Worm (Caenorhabditis elegans) whole organism, mixed stage, embryonic: Measurements from ENCODE around the gene Y44A6D.7.

Experiments
- M03D4.4 ChIP-seq: sonication (generic microtip); optimal IDR thresholded peaks from 2 replicates; lab custom pipeline; 2017; ENCODE audit warnings: mild to moderate bottlenecking, missing genetic modification characterization, missing compliant biosample characterization
- blmp-1 ChIP-seq: fragments of 150-350 bp; optimal IDR thresholded peaks from 2 replicates; lab custom pipeline; 2014; ENCODE audit warnings: missing biosample characterization, missing genetic modification characterization
- ceh-39 ChIP-seq: fragments of 150-350 bp; optimal IDR thresholded peaks from 2 replicates; lab custom pipeline; 2014; ENCODE audit warnings: missing biosample characterization, missing genetic modification characterization
- ceh-43 ChIP-seq: fragments of 200-800 bp; sonication (Bioruptor generic); optimal IDR thresholded peaks from 2 replicates; lab custom pipeline; 2018; ENCODE audit warnings: mild to moderate bottlenecking, missing genetic modification characterization, moderate library complexity, missing compliant biosample characterization
- ceh-83 ChIP-seq: fragments of 200-800 bp; sonication (Bioruptor generic); optimal IDR thresholded peaks from 2 replicates; lab custom pipeline; 2018; ENCODE audit warnings: mild to moderate bottlenecking, missing genetic modification characterization, missing compliant biosample characterization
- ces-1 ChIP-seq: fragments of 150-350 bp; optimal IDR thresholded peaks from 2 replicates; lab custom pipeline; 2014; ENCODE audit warnings: missing biosample characterization, missing genetic modification reagents, missing genetic modification characterization
- drap-1 ChIP-seq: fragments of 200-800 bp; sonication (Bioruptor generic); optimal IDR thresholded peaks from 3 replicates; lab custom pipeline; 2018; ENCODE audit warnings: mild to moderate bottlenecking, missing genetic modification characterization, missing compliant biosample characterization
- elt-3 ChIP-seq: fragments of 150-350 bp; optimal IDR thresholded peaks from 2 replicates; lab custom pipeline; 2014; ENCODE audit warnings: missing biosample characterization, missing genetic modification characterization
- flh-1 ChIP-seq: fragments of 200-800 bp; sonication (Bioruptor generic); optimal IDR thresholded peaks from 2 replicates; lab custom pipeline; 2018; ENCODE audit warnings: mild to moderate bottlenecking, missing genetic modification characterization, moderate library complexity, missing compliant biosample characterization
- ham-2 ChIP-seq: fragments of 200-800 bp; sonication (Bioruptor generic); optimal IDR thresholded peaks from 2 replicates; lab custom pipeline; 2018; ENCODE audit warnings: mild to moderate bottlenecking, missing genetic modification characterization, missing compliant biosample characterization
- hlh-1 ChIP-seq: fragments of 150-350 bp; optimal IDR thresholded peaks from 2 replicates; lab custom pipeline; 2014; ENCODE audit warnings: missing biosample characterization, missing genetic modification reagents, missing genetic modification characterization
- lin-13 ChIP-seq: fragments of 150-350 bp; optimal IDR thresholded peaks from 2 replicates; lab custom pipeline; 2014; ENCODE audit warnings: missing biosample characterization, missing genetic modification characterization
- lin-32 ChIP-seq: fragments of 200-800 bp; sonication (Bioruptor generic); optimal IDR thresholded peaks from 2 replicates; lab custom pipeline; 2018; ENCODE audit warnings: mild to moderate bottlenecking, missing genetic modification characterization, missing compliant biosample characterization
- mab-5 ChIP-seq: fragments of 150-350 bp; optimal IDR thresholded peaks from 2 replicates; lab custom pipeline; 2014; ENCODE audit warnings: missing biosample characterization, missing genetic modification characterization
- mls-2 ChIP-seq: sonication (generic microtip); optimal IDR thresholded peaks from 2 replicates; lab custom pipeline; 2016; ENCODE audit warnings: mild to moderate bottlenecking, missing genetic modification characterization, moderate library complexity, missing compliant biosample characterization
- nhr-12 ChIP-seq: fragments of 150-350 bp; optimal IDR thresholded peaks from 2 replicates; lab custom pipeline; 2014; ENCODE audit warnings: missing biosample characterization, missing genetic modification characterization
- nhr-2 ChIP-seq: fragments of 150-350 bp; optimal IDR thresholded peaks from 2 replicates; lab custom pipeline; 2014; ENCODE audit warnings: missing biosample characterization, missing genetic modification characterization
- nhr-237 ChIP-seq: fragments of 150-350 bp; optimal IDR thresholded peaks from 2 replicates; lab custom pipeline; 2014; ENCODE audit warnings: missing biosample characterization, missing genetic modification characterization
- nhr-28 ChIP-seq: fragments of 150-350 bp; optimal IDR thresholded peaks from 2 replicates; lab custom pipeline; 2014; ENCODE audit warnings: missing biosample characterization, missing genetic modification characterization
- sem-2 ChIP-seq: fragments of 200-800 bp; sonication (Bioruptor generic); optimal IDR thresholded peaks from 2 replicates; lab custom pipeline; 2018; ENCODE audit warnings: mild to moderate bottlenecking, missing genetic modification characterization, missing compliant biosample characterization
- snpc-4 ChIP-seq: fragments of 150-350 bp; optimal IDR thresholded peaks from 2 replicates; lab custom pipeline; 2014; ENCODE audit warnings: missing biosample characterization, missing genetic modification characterization
- tbx-8 ChIP-seq: fragments of 200-800 bp; sonication (Bioruptor generic); optimal IDR thresholded peaks from 2 replicates; lab custom pipeline; 2018; ENCODE audit warnings: mild to moderate bottlenecking, missing genetic modification characterization, moderate library complexity, missing compliant biosample characterization
- unc-62 ChIP-seq: fragments of 150-350 bp; optimal IDR thresholded peaks from 2 replicates; lab custom pipeline; 2014; ENCODE audit warnings: missing biosample characterization, missing genetic modification reagents, missing genetic modification characterization

The Y44A6D.7 gene

ce11 chrV:20853581-20854161, 39.1 kb downstream of the Y44A6D.7 start, which contains the start of gene F31D4.5:
Gene F31D4.5, plus strand, starts transcription at chrV:20854071.
- no peak for TF ChIP-seq ceh-39 (tag; lab: Kevin White, UChicago)
- no peak for TF ChIP-seq ceh-43
- peak; percentile 90 for TF ChIP-seq elt-3
- no peak for TF ChIP-seq tbx-8 (GFP tag; lab: Kevin White, UChicago)
- peak; percentile 64 for TF ChIP-seq ces-1 (GFP tag; lab: Kevin White, UChicago)
- no peak for TF ChIP-seq hlh-1 (tag; lab: Kevin White, UChicago)
- TF ChIP-seq nhr-2 (tag; lab: Kevin White, UChicago), result no peak

ce11 chrV:20861080-20861479, 46.6 kb downstream of the Y44A6D.7 start, which contains the start of gene try-4:
Gene try-4, minus strand, starts transcription at chrV:20861153.
- TF ChIP-seq nhr-2 (tag; lab: Kevin White, UChicago) (no peak), ceh-83 (GFP tag; lab: Kevin White, UChicago) (no peak), drap-1 (GFP tag; lab: Kevin White, UChicago) (no peak), sem-2 (GFP tag; lab: Kevin White, UChicago) (no peak), unc-62 (GFP tag; lab: Kevin White, UChicago) (no peak), lin-13 (tag; lab: Kevin White, UChicago) (no peak), M03D4.4 (no peak), nhr-28 (no peak), tbx-8 (GFP tag; lab: Kevin White, UChicago) (no peak), snpc-4 (tag; lab: Kevin White, UChicago) (no peak), hlh-1 (tag; lab: Kevin White, UChicago) (no peak), mls-2 (no peak), ceh-39 (tag; lab: Kevin White, UChicago) (no peak), nhr-12 (tag; lab: Kevin White, UChicago) (no peak), ceh-43 (no peak)
- TF ChIP-seq, all 35 proteins: peak for 0

ce11 chrV:20862681-20863080, 48.2 kb downstream of the Y44A6D.7 start, which contains the start of gene twk-35:
Gene twk-35, plus strand, starts transcription at chrV:20862981.
- TF ChIP-seq drap-1 (GFP tag; lab: Kevin White, UChicago) (no peak), mab-5 (tag; lab: Kevin White, UChicago) (no peak), blmp-1 (tag; lab: Kevin White, UChicago) (no peak), ham-2 (GFP tag; lab: Kevin White, UChicago) (no peak), ceh-39 (tag; lab: Kevin White, UChicago) (no peak), hlh-1 (tag; lab: Kevin White, UChicago) (no peak), ces-1 (GFP tag; lab: Kevin White, UChicago) (no peak), flh-1 (no peak), lin-32 (GFP tag; lab: Kevin White, UChicago) (no peak), lin-13 (tag; lab: Kevin White, UChicago) (no peak), nhr-237 (tag; lab: Kevin White, UChicago) (no peak)
